Worm (Caenorhabditis elegans): ENCODE data around the gene decr-1.2.

decr-1.2 gene

DNA sequence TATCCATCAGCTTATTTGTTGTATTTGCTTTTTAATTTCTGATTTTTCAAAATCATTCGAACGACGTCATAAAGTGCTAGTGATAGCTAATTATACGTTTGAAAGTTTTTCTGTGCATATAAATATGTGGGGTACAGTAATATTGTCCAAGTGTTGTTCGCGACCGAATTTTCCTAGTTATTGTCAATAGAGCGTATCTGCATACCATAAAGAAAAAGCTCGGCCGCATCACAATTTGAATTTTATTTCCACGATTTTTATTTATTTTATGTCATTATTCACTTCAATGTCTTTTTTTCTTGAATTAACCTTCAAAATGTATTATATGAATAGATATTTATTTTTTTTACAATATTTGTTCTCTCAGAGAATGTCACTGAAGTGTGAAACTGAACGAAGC lies 28.6 kb upstream of the decr-1.2 start, which contains the start of gene rnh-2:
Gene rnh-2, plus strand, starts transcription at position 368 of the 400 bp plus-strand sequence.
- TF ChIP-seq tbx-37 (GFP tag; conservative IDR thresholded peaks at IDR 0.05) (peak; percentile 46; the same call in 1 of the 2 replicates), flt-1 (GFP tag; IDR thresholded peaks at IDR 0.05) (0 out of 2 replicates have a peak, but pooled peaks have one; percentile 31), F13C5.2 (tag; optimal IDR thresholded peaks at IDR 0.05) (peak; percentile 5), ets-7 (tag; optimal IDR thresholded peaks at IDR 0.05) (no peak), tbx-11 (GFP tag; IDR thresholded peaks at IDR 0.05) (no peak)

DNA sequence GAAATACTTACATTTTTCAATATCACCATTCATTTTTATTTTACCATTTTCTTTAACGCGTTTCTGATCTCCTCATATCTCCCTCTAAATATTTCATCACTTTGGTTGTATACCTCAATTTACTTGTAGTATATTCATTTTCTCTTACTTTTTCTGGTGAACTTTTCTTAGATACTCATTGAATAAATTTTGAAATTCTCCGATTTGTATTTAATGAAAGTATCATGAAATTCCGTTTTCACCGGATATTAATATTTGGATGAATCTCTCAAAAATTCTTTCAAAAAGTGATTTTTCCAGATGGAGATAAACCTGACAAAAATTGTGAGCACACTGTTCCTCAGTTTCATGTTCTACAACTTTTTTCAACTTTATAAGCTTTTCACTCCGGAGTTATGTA lies 27.2 kb upstream of the decr-1.2 start, which contains the start of gene T13H5.8:
Gene T13H5.8, plus strand, starts transcription at position 301 of the 400 bp plus-strand sequence.
- TF ChIP-seq ets-7 (tag; optimal IDR thresholded peaks at IDR 0.05) (no peak), tbx-11 (GFP tag; IDR thresholded peaks at IDR 0.05) (no peak), ceh-36 (tag; optimal IDR thresholded peaks at IDR 0.05) (no peak), hnd-1 (tag; optimal IDR thresholded peaks at IDR 0.05) (no peak), B0310.2 (tag; optimal IDR thresholded peaks at IDR 0.05) (no peak), sea-1 (GFP tag; conservative IDR thresholded peaks at IDR 0.05) (no peak), hmbx-1 (tag; optimal IDR thresholded peaks at IDR 0.05) (no peak), tra-4 (tag; optimal IDR thresholded peaks at IDR 0.05) (no peak), pes-1 (GFP tag; IDR thresholded peaks at IDR 0.05) (no peak), flt-1 (GFP tag; IDR thresholded peaks at IDR 0.05) (no peak), aly-1 (tag; optimal IDR thresholded peaks at IDR 0.05) (no peak), F13C5.2 (tag; optimal IDR thresholded peaks at IDR 0.05) (no peak), scrt-1 (GFP tag; IDR thresholded peaks at IDR 0.05) (no peak), hmg-4 (GFP tag; optimal IDR thresholded peaks at IDR 0.05) (no peak), tbx-37 (GFP tag; conservative IDR thresholded peaks at IDR 0.05) (no peak), ceh-13 (GFP tag; optimal IDR thresholded peaks at IDR 0.05) (no peak), ama-1 (optimal IDR thresholded peaks at IDR 0.05) (no peak)

DNA sequence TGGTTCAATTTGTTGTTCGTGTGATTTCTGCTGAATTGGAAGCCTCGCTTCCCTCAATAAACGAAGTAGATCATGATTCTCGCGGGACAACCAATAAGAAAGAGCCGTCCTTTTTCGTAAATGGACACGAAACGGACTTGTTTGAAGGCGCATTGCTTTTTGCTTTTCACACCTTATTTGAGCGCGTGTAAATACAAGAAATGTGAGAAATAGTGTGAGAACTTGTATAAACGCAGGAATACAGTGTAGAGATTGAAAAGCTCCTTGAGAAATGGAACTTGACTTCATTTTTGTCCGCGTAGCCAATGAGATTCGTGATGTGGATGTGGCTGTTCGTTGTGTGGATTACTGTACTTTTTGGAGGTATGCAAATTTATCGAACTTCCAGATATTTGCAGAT lies 24.8 kb upstream of the decr-1.2 start, which contains the start of gene cht-2:
Gene cht-2, plus strand, starts transcription at position 301 of the 400 bp plus-strand sequence.
- TF ChIP-seq tbx-11 (GFP tag; IDR thresholded peaks at IDR 0.05): no peak
- no peak for TF ChIP-seq ceh-13 (GFP tag; optimal IDR thresholded peaks at IDR 0.05)
- TF ChIP-seq pes-1 (GFP tag; IDR thresholded peaks at IDR 0.05): no peak
- TF ChIP-seq ets-7 (tag; optimal IDR thresholded peaks at IDR 0.05): no peak
- TF ChIP-seq aly-1 (tag; optimal IDR thresholded peaks at IDR 0.05): no peak
- TF ChIP-seq ama-1 (optimal IDR thresholded peaks at IDR 0.05): no peak
- no peak for TF ChIP-seq F13C5.2 (tag; optimal IDR thresholded peaks at IDR 0.05)
- TF ChIP-seq tbx-37 (GFP tag; conservative IDR thresholded peaks at IDR 0.05): no peak
- TF ChIP-seq tra-4 (tag; optimal IDR thresholded peaks at IDR 0.05): no peak

DNA sequence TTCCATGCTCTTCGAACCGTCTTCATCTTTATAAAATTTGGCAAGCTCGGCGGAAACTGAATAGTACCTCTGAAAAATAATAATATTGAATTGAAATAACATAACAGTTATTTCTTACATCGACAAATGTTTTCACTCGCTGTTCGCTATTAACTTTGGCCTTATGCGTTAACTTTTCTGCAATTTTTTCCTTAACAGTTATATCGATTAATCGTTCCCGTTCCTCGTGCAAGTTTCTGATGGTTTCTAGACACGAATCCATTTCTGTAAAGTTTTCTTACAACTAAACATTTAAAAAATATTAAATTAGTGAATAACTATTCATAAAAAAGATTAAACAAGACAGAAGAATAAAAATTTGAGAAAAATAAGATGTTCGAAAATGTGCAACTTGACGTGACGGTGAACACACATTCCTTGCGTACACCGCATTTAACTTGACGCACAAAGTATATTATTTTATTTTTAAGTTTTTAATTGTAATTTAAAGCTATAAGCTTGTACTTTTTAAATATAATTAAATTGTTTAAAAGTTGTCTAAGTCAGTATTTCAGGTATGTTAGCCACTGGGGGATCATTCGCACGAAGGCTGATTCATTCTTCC lies 20.2 kb upstream of the decr-1.2 start, which contains the start of the genes prp-9 and mrps-18B:
Gene prp-9, minus strand, starts transcription at position 264 of the 604 bp plus-strand sequence.
Gene mrps-18B, plus strand, starts transcription at position 549 of the 604 bp plus-strand sequence.
- TF ChIP-seq aly-1 (tag; optimal IDR thresholded peaks at IDR 0.05): no peak
- TF ChIP-seq B0310.2 (tag; optimal IDR thresholded peaks at IDR 0.05): no peak
- no peak for TF ChIP-seq flt-1 (GFP tag; IDR thresholded peaks at IDR 0.05)

DNA sequence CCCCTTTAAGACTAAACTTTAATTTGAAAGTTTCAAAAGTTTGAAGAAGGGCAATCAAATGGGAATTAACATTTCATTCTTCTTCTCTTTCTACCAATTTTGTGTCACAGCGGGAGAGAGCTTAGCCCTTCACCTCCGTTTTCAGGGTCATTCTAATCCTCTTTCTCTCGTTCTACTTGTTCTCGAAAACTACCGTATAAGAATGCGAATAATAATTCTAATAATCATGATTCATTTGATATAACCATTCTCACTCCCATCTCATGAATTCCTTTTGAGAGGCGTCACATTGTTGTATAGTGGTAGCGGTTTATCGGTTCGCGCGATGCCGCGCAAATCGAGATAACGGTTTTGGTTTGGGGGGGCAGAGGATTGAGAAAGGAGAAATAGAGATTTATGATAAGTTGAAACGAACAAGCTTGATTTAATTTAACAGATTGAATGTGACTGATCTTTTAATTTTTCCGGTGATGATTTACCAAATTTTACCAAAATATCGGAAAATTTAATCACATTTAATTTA lies 16.2 kb upstream of the decr-1.2 start:
- TF ChIP-seq ets-7 (tag; optimal IDR thresholded peaks at IDR 0.05): no peak
- TF ChIP-seq ama-1 (optimal IDR thresholded peaks at IDR 0.05): no peak

DNA sequence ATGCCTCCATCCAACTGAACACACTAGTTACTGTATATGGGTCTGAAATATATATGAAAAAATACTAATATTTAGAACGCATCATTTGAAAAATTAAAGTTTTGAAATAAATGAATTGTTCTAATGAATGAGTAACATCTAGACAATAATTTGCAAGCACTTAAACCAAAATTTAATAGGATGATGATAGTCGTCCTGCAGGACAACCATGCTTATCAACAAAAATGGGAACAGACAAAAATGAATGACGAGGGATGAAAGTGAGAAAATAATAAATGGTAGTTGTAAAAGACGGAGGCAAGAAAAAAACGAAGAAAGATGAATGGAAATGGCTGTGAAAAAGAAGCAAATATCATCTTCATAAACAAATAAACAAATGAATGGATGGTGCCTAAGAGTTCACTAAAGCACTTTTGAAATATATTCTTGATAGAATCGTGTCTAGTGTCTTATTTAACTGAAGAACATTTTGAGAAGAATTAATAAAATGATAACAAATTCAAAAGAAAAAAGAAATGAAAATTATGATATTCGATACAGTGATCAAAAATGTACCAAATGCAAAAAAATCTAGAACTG lies 14.1 kb upstream of the decr-1.2 start, which contains the start of gene gldi-7:
Gene gldi-7, minus strand, starts transcription at position 42 of the 579 bp plus-strand sequence.
- no peak for TF ChIP-seq ceh-13 (GFP tag; optimal IDR thresholded peaks at IDR 0.05)
- no peak for TF ChIP-seq ets-7 (tag; optimal IDR thresholded peaks at IDR 0.05)
- no peak for TF ChIP-seq B0310.2 (tag; optimal IDR thresholded peaks at IDR 0.05)
- no peak for TF ChIP-seq pes-1 (GFP tag; IDR thresholded peaks at IDR 0.05)

DNA sequence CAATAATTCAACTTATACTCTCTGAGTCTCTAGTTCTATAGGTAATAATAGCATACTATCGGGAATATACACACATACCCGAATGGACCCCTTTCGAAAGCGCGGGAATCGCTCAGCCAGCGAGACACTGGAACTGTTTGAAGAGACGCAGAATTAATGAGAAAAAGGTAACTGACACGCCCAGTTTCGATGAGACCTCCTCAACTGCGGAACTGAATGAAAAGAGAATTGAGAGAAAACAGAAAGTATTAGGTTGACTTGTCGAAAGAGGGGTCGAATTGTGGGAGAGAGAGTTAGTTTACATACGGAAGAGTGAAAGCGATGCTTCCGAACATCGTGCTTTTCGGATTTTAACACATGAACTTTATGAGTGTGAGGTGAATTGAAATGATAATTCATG lies 13.4 kb upstream of the decr-1.2 start:
- TF ChIP-seq pes-1 (GFP tag; IDR thresholded peaks at IDR 0.05) (no peak), flt-1 (GFP tag; IDR thresholded peaks at IDR 0.05) (no peak), hnd-1 (tag; optimal IDR thresholded peaks at IDR 0.05) (no peak), B0310.2 (tag; optimal IDR thresholded peaks at IDR 0.05) (no peak)

DNA sequence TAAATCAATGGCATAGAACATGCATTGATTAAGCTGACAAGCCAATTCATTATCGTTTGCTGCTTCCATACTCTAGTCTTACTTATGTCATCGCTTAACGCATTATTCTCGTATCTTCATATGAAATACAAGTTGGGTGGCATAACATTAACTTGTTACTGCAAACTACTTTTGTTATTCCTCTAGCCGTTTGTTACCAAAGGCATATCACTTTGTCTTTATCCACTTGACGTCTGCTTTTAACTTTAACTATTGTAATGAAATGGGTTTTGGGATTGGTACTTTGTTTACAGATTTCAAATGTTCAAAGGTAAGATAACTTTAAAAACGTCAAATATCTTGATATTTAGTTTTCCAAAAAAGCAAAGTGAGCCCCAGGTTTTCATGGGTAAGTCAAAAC lies 9.4 kb upstream of the decr-1.2 start, which contains the start of gene W01C9.2:
Gene W01C9.2, plus strand, starts transcription at position 301 of the 400 bp plus-strand sequence.
- TF ChIP-seq F13C5.2 (tag; optimal IDR thresholded peaks at IDR 0.05) (no peak), flt-1 (GFP tag; IDR thresholded peaks at IDR 0.05) (no peak)

DNA sequence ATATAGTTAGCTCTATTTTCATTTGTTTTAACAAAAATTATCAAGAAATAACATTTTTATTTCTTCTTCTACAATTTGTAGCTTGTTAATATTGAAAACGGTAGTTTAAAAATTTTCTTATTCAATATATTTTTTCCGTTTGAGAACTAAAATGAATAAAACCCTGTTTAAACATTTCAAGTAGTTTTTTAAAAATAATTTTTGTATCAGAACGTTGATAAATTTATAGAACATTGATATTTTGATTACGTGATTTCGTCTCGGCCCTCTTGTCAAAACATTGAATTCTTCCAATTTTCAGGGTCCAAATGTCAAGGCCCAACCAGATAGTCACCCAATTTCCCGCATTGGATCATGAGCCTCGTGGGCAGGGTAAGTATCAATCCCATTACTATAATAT lies 5.0 kb upstream of the decr-1.2 start, which contains the start of gene pqn-73:
Gene pqn-73, plus strand, starts transcription at position 301 of the 400 bp plus-strand sequence.
- TF ChIP-seq ceh-13 (GFP tag; optimal IDR thresholded peaks at IDR 0.05) (no peak), sea-1 (GFP tag; conservative IDR thresholded peaks at IDR 0.05) (no peak), ceh-36 (tag; optimal IDR thresholded peaks at IDR 0.05) (no peak)
